Worm (Caenorhabditis elegans): ENCODE results near the gene grl-23.

- TF ChIP-seq flt-1 (GFP tag; IDR thresholded peaks at IDR 0.05): no peak
- TF ChIP-seq ztf-23 (GFP tag; IDR thresholded peaks at IDR 0.05): no peak
- TF ChIP-seq med-1 (GFP tag; optimal IDR thresholded peaks at IDR 0.05; ENCODE audit: insufficient read depth): no peak
- TF ChIP-seq tab-1 (GFP tag; IDR thresholded peaks at IDR 0.05): no peak
- TF ChIP-seq T22C8.4 (GFP tag; IDR thresholded peaks at IDR 0.05): no peak
- no peak for TF ChIP-seq cog-1 (tag; optimal IDR thresholded peaks at IDR 0.05)
- no peak for TF ChIP-seq klf-2 (GFP tag; conservative IDR thresholded peaks at IDR 0.05)
- TF ChIP-seq ztf-29 (GFP tag; IDR thresholded peaks at IDR 0.05): no peak
- no peak for TF ChIP-seq ref-1 (GFP tag; conservative IDR thresholded peaks at IDR 0.05)
Observed at ce11 chrV:12551638-12552478, 24.8 kb downstream of the grl-23 start.
